Worm (Caenorhabditis elegans) whole organism, L4/young adult: Measurements from ENCODE around the gene egas-1.

Source experiments
- dao-5 ChIP-seq: sonication (generic microtip); optimal IDR thresholded peaks from 2 replicates; lab custom pipeline; 2016; ENCODE audit warnings: missing genotype, missing genetic modification characterization, moderate library complexity, missing compliant biosample characterization
- him-1 ChIP-seq: sonication (generic microtip); optimal IDR thresholded peaks from 2 replicates; lab custom pipeline; 2016; ENCODE audit warnings: missing genotype, missing genetic modification reagents, missing genetic modification characterization, missing compliant biosample characterization

DNA sequence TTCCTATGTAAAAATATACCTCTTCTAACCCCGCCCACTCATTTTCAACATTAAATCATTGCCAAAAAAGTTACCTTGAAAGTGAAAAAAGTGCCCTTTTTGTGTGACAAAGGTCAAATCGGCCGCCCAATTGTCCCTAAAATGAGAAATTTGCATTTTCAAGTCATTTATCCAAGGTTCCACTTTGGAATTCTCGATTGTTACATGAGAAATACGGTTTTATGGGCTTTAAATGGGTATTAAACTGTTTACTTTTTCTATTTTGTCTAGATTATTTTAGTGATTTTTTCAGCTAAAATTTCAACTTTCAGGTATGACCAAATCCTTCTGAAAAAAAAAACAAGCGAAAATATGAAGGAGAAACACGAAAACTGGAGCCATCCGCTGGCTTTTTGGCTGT lies 47.7 kb upstream of the egas-1 start, which contains the start of gene grdn-1:
- TF ChIP-seq him-1 (tag; lab: Kevin White, UChicago): no peak
- TF ChIP-seq dao-5 (tag; lab: Kevin White, UChicago): no peak
